Worm (Caenorhabditis elegans): ENCODE results near the gene Y54G2A.16.

DNA sequence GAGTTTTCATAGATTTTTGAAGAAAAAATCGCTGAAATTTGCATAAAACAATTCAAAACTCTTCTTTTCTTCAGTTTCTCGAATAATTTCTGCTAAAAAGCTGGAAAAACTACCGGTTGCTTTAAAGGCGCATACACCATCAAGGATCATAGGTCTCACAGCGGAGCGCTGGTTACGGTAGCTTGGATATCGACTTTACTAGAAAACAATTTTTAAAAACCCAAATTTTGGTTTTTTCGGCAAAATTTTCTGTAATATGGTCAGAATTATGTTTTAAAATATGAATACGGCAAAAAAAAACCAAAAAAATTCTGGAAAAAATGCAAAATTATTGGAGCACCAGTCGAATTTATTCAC lies 28.8 kb upstream of the Y54G2A.16 start:
- no peak for TF ChIP-seq dao-5 (tag; optimal IDR thresholded peaks at IDR 0.05)
- TF ChIP-seq him-1 (tag; optimal IDR thresholded peaks at IDR 0.05), result no peak
